Fruit fly (Drosophila melanogaster) whole organism, embryonic: Measurements from ENCODE around the gene CG17549.

Experiments
- CG12942 ChIP-seq: fragments of 200-800 bp; sonication (Bioruptor generic); optimal IDR thresholded peaks from 3 replicates; lab custom pipeline; 2016; ENCODE audit warnings: missing biosample characterization, missing genetic modification characterization
- HLH54F ChIP-seq: fragments of 200-800 bp; sonication (Bioruptor generic); optimal IDR thresholded peaks from 3 replicates; lab custom pipeline; 2016; ENCODE audit warnings: missing biosample characterization, missing genetic modification characterization

DNA sequence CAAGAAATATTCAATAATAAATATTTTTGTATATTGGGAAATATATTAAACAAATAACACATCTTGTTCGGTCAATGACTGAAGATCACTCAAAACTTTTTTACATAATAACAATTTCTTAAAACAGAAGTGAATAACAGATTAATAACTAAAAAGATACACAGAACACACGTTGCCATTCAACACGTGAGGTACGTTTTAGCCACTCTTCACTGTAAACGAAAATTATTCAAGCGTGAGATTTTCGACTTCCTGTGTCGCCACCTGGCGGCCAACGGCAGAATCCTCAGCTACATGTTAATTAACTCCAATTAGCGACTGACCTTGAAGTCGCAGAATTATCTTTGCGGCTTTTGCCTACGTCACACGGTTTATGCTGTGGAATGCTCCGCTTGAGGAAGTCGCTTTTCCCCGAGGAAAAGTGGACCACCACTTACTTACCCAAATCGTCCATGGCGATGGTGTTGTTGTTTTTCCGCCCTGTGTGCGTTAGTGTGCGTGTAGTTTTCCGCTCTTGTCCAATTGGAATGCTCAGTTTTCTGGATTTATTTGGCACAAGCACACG lies 36.0 kb upstream of the CG17549 start:
- TF ChIP-seq CG12942 (GFP tag; lab: Kevin White, UChicago): peak; percentile 27
- peak; percentile 13 for TF ChIP-seq HLH54F (GFP tag; lab: Kevin White, UChicago)
